Comparison of ENCODE assay signal across 1 fruit fly cellular context in genomic region chr2L:7420305-7421287, dm6.
TF ChIP-seq lines count a peak whose summit lies in the region.

No protein-coding gene starts in this region.

TF ChIP-seq in whole organism, embryonic, 481 proteins besides CTCF, POLR2A, EP300 and RAD21 (continued from another document):
- TF ChIP-seq CG2199 (GFP tag; IDR thresholded peaks at IDR 0.05; lab: Robert Waterston, UW): no peak
- no peak for TF ChIP-seq odd (GFP tag; optimal IDR thresholded peaks at IDR 0.05; lab: Kevin White, UChicago)
- no peak for TF ChIP-seq CG12744 (GFP tag; optimal IDR thresholded peaks at IDR 0.05; lab: Kevin White, UChicago)
- no peak for TF ChIP-seq CG15479 (GFP tag; optimal IDR thresholded peaks at IDR 0.05; lab: Kevin White, UChicago)
- peak; percentile 65 for TF ChIP-seq CG12391 (tag; optimal IDR thresholded peaks at IDR 0.05; lab: Kevin White, UChicago)
- TF ChIP-seq CG10366 (GFP tag; IDR thresholded peaks at IDR 0.05; lab: Robert Waterston, UW): peak; percentile 65
- no peak for TF ChIP-seq bigmax (GFP tag; optimal IDR thresholded peaks at IDR 0.05; lab: Kevin White, UChicago)
- TF ChIP-seq Ets65A (GFP tag; lab: Kevin White, UChicago): peak; percentile 91
- TF ChIP-seq CG1832 (GFP tag; optimal IDR thresholded peaks at IDR 0.05; lab: Kevin White, UChicago): peak; percentile 47
- TF ChIP-seq CG12155 (GFP tag; optimal IDR thresholded peaks at IDR 0.05; lab: Kevin White, UChicago): peak; percentile 40
- TF ChIP-seq CG3065 (GFP tag; optimal IDR thresholded peaks at IDR 0.05; lab: Kevin White, UChicago): no peak
- no peak for TF ChIP-seq CG6654 (GFP tag; optimal IDR thresholded peaks at IDR 0.05; lab: Kevin White, UChicago)
- TF ChIP-seq CG14441 (GFP tag; IDR thresholded peaks at IDR 0.05; lab: Robert Waterston, UW): peak; percentile 53
- TF ChIP-seq Spps (tag; optimal IDR thresholded peaks at IDR 0.05; lab: Kevin White, UChicago): no peak
- 0 out of 2 replicates have a peak, but pooled peaks have one; percentile 36 for TF ChIP-seq crol (GFP tag; IDR thresholded peaks at IDR 0.05; lab: Robert Waterston, UW)
- no peak for TF ChIP-seq insv (GFP tag; optimal IDR thresholded peaks at IDR 0.05; lab: Kevin White, UChicago)
- TF ChIP-seq Myb (GFP tag; optimal IDR thresholded peaks at IDR 0.05; lab: Kevin White, UChicago): peak; percentile 71
- 0 out of 2 replicates have a peak, but pooled peaks have one; percentile 21 for TF ChIP-seq Awh (GFP tag; IDR thresholded peaks at IDR 0.05; lab: Robert Waterston, UW)
- TF ChIP-seq Atf-2 (GFP tag; optimal IDR thresholded peaks at IDR 0.05; lab: Kevin White, UChicago): peak; percentile 41
- TF ChIP-seq Bgb (GFP tag; IDR thresholded peaks at IDR 0.05; lab: Robert Waterston, UW; ENCODE audit: partially characterized antibody): no peak
- TF ChIP-seq wor (GFP tag; IDR thresholded peaks at IDR 0.05; lab: Robert Waterston, UW): no peak
- peak; percentile 73 for TF ChIP-seq CG2678 (tag; optimal IDR thresholded peaks at IDR 0.05; lab: Kevin White, UChicago)
- no peak for TF ChIP-seq CG7963 (GFP tag; IDR thresholded peaks at IDR 0.05; lab: Robert Waterston, UW; ENCODE audit: partially characterized antibody)
- TF ChIP-seq CG7786 (GFP tag; optimal IDR thresholded peaks at IDR 0.05; lab: Kevin White, UChicago): peak; percentile 82
